4 fruit fly cellular contexts compared by ENCODE assay signal in the genomic region with DNA sequence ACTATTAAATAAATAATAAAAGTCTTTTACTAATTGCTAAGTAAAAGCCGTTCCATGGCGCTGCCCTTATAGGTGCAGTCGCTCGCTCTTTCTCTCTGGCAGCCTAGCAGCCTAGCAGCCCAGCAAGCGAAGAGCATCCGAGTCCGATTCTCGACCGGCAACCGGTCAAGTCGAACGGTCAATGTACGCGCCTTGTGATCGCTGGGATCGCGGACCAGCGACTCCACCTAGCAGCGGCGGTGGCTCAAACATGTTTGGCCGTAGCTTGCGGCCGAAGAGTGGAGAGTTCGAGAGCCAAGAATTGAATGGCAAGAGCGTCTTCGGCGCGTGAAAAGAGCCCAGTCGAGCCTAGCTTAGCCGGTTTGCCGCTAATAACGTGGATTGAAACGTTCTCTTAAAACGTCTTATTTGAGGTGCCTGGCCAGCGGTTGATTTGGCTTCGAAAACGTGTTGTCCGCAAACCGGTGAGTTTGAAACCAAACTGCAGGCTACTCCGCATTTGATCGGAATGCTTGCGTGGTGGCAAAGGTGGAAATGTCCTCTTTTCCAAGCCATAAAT.
TF ChIP-seq lines count a peak whose summit lies in the region.

No protein-coding gene starts in this region.

- TF ChIP-seq CTCF in whole organism, embryonic (GFP tag; optimal IDR thresholded peaks at IDR 0.05; lab: Kevin White, UChicago), result no peak

TF ChIP-seq in whole organism, embryonic, 481 proteins besides CTCF, POLR2A, EP300 and RAD21:
- TF ChIP-seq nom (GFP tag; optimal IDR thresholded peaks at IDR 0.05; lab: Kevin White, UChicago) (peak; percentile 12), CG8924 (tag; optimal IDR thresholded peaks at IDR 0.05; lab: Kevin White, UChicago) (no peak), CG3163 (GFP tag; optimal IDR thresholded peaks at IDR 0.05; lab: Kevin White, UChicago) (peak; percentile 72), CG7963 (GFP tag; IDR thresholded peaks at IDR 0.05; lab: Robert Waterston, UW; ENCODE audit: partially characterized antibody) (no peak), pros (GFP tag; optimal IDR thresholded peaks at IDR 0.05; lab: Kevin White, UChicago) (peak; percentile 79), sens-2 (GFP tag; IDR thresholded peaks at IDR 0.05; lab: Robert Waterston, UW) (no peak), zfh1 (GFP tag; IDR thresholded peaks at IDR 0.05; lab: Robert Waterston, UW) (no peak), CG5180 (GFP tag; optimal IDR thresholded peaks at IDR 0.05; lab: Kevin White, UChicago) (peak; percentile 97), Blimp-1 (GFP tag; optimal IDR thresholded peaks at IDR 0.05; lab: Kevin White, UChicago) (peak; percentile 20), chinmo (GFP tag; IDR thresholded peaks at IDR 0.05; lab: Robert Waterston, UW; ENCODE audit: partially characterized antibody) (0 out of 4 replicates have a peak, but pooled peaks have one; percentile 28), Trl (optimal IDR thresholded peaks at IDR 0.05; lab: Kevin White, UChicago) (peak; percentile 23 to 47), Trl (GFP tag; optimal IDR thresholded peaks at IDR 0.05; lab: Kevin White, UChicago) (no peak)

TF ChIP-seq in whole organism, prepupa, 60 proteins besides CTCF, POLR2A, EP300 and RAD21:
- no peak for TF ChIP-seq CG6808 (GFP tag; optimal IDR thresholded peaks at IDR 0.05; lab: Kevin White, UChicago)
- TF ChIP-seq ss (GFP tag; optimal IDR thresholded peaks at IDR 0.05; lab: Kevin White, UChicago), result no peak
- no peak for TF ChIP-seq net (GFP tag; optimal IDR thresholded peaks at IDR 0.05; lab: Kevin White, UChicago)
- TF ChIP-seq Ets96B (tag; optimal IDR thresholded peaks at IDR 0.05; lab: Kevin White, UChicago), result no peak
- TF ChIP-seq Lpt (GFP tag; optimal IDR thresholded peaks at IDR 0.05; lab: Kevin White, UChicago), result no peak
- TF ChIP-seq CG11762 (GFP tag; optimal IDR thresholded peaks at IDR 0.05; lab: Kevin White, UChicago; ENCODE audit: insufficient read depth), result no peak
- TF ChIP-seq Gug (GFP tag; IDR thresholded peaks at IDR 0.05; lab: Robert Waterston, UW), result no peak
- peak; percentile 26 for TF ChIP-seq Eip78C (GFP tag; lab: Kevin White, UChicago)
- no peak for TF ChIP-seq CG31627 (GFP tag; optimal IDR thresholded peaks at IDR 0.05; lab: Kevin White, UChicago)
- no peak for TF ChIP-seq Sox102F (GFP tag; optimal IDR thresholded peaks at IDR 0.05; lab: Kevin White, UChicago)
- peak; percentile 29; the same call in 1 of the 3 replicates for TF ChIP-seq CG8119 (GFP tag; IDR thresholded peaks at IDR 0.05; lab: Robert Waterston, UW)
- TF ChIP-seq fkh (GFP tag; optimal IDR thresholded peaks at IDR 0.05; lab: Kevin White, UChicago), result no peak
- no peak for TF ChIP-seq CG34406 (GFP tag; optimal IDR thresholded peaks at IDR 0.05; lab: Kevin White, UChicago)
- no peak for TF ChIP-seq Hr39 (GFP tag; optimal IDR thresholded peaks at IDR 0.05; lab: Kevin White, UChicago)

TF ChIP-seq in whole organism, pupa, 21 proteins besides CTCF, POLR2A, EP300 and RAD21:
- TF ChIP-seq gl (tag; optimal IDR thresholded peaks at IDR 0.05; lab: Kevin White, UChicago), result no peak
- TF ChIP-seq Pif1B (GFP tag; optimal IDR thresholded peaks at IDR 0.05; lab: Kevin White, UChicago), result peak; percentile 5
- TF ChIP-seq CG12605 (GFP tag; IDR thresholded peaks at IDR 0.05; lab: Robert Waterston, UW), result no peak
- no peak for TF ChIP-seq CG4496 (GFP tag; IDR thresholded peaks at IDR 0.05; lab: Robert Waterston, UW)
- TF ChIP-seq CG13204 (GFP tag; optimal IDR thresholded peaks at IDR 0.05; lab: Kevin White, UChicago), result peak; percentile 43
- no peak for TF ChIP-seq CG14655 (GFP tag; optimal IDR thresholded peaks at IDR 0.05; lab: Kevin White, UChicago)
- TF ChIP-seq fd96Ca (GFP tag; IDR thresholded peaks at IDR 0.05; lab: Robert Waterston, UW), result 0 out of 3 replicates have a peak, but pooled peaks have one; percentile 5
- no peak for TF ChIP-seq CG17806 (tag; optimal IDR thresholded peaks at IDR 0.05; lab: Kevin White, UChicago)
- TF ChIP-seq CG8301 (tag; optimal IDR thresholded peaks at IDR 0.05; lab: Kevin White, UChicago), result no peak
- TF ChIP-seq EcR (GFP tag; optimal IDR thresholded peaks at IDR 0.05; lab: Kevin White, UChicago), result peak; percentile 95
- no peak for TF ChIP-seq CG10348 (GFP tag; IDR thresholded peaks at IDR 0.05; lab: Robert Waterston, UW)
- no peak for TF ChIP-seq CG32121 (GFP tag; IDR thresholded peaks at IDR 0.05; lab: Robert Waterston, UW)
- TF ChIP-seq Ets98B (GFP tag; IDR thresholded peaks at IDR 0.05; lab: Robert Waterston, UW), result 0 out of 2 replicates have a peak, but pooled peaks have one; percentile 20

TF ChIP-seq in whole organism, wandering third instar larva, 38 proteins besides CTCF, POLR2A, EP300 and RAD21:
- TF ChIP-seq lola (GFP tag; optimal IDR thresholded peaks at IDR 0.05; lab: Kevin White, UChicago), result no peak
- TF ChIP-seq Dif (GFP tag; optimal IDR thresholded peaks at IDR 0.05; lab: Kevin White, UChicago; ENCODE audit: partially characterized antibody), result no peak
- TF ChIP-seq Rel (GFP tag; optimal IDR thresholded peaks at IDR 0.05; lab: Kevin White, UChicago), result peak; percentile 14
- TF ChIP-seq Rel (tag; optimal IDR thresholded peaks at IDR 0.05; lab: Kevin White, UChicago), result no peak
- no peak for TF ChIP-seq HLH106 (tag; optimal IDR thresholded peaks at IDR 0.05; lab: Kevin White, UChicago)
- TF ChIP-seq CG9705 (GFP tag; optimal IDR thresholded peaks at IDR 0.05; lab: Kevin White, UChicago), result no peak
- TF ChIP-seq Vsx2 (GFP tag; optimal IDR thresholded peaks at IDR 0.05; lab: Kevin White, UChicago; ENCODE audit: partially characterized antibody), result peak; percentile 37
- no peak for TF ChIP-seq psq (GFP tag; optimal IDR thresholded peaks at IDR 0.05; lab: Kevin White, UChicago)
